Fruit fly (Drosophila melanogaster): ENCODE measurements around the gene Cpr78Cc.
A peak's percentile ranks its signal among the peaks of the same experiment; 100 is the strongest.

Gene Cpr78Cc

dm6 chr3L:21301737-21302487, 1.5 kb downstream of the Cpr78Cc start:
- no peak for TF ChIP-seq cyc (GFP tag; optimal IDR thresholded peaks at IDR 0.05)
- TF ChIP-seq CG6808 (GFP tag; optimal IDR thresholded peaks at IDR 0.05) = peak; percentile 15
- TF ChIP-seq Lpt (GFP tag; optimal IDR thresholded peaks at IDR 0.05) = no peak
- peak; percentile 31 for TF ChIP-seq CG3919 (GFP tag; optimal IDR thresholded peaks at IDR 0.05)
- no peak for TF ChIP-seq CG11294 (GFP tag; IDR thresholded peaks at IDR 0.05)
- TF ChIP-seq Gug (GFP tag; IDR thresholded peaks at IDR 0.05) = no peak
- peak; percentile 85 for TF ChIP-seq Blimp-1 (GFP tag; optimal IDR thresholded peaks at IDR 0.05)
- no peak for TF ChIP-seq CG16779 (tag; optimal IDR thresholded peaks at IDR 0.05)
- peak; percentile 86 for TF ChIP-seq Eip78C (GFP tag)
- no peak for TF ChIP-seq salr (GFP tag; optimal IDR thresholded peaks at IDR 0.05)
- TF ChIP-seq Ets21C (GFP tag; optimal IDR thresholded peaks at IDR 0.05) = no peak
- no peak for TF ChIP-seq dac (GFP tag; optimal IDR thresholded peaks at IDR 0.05)
- TF ChIP-seq Hr38 (GFP tag; optimal IDR thresholded peaks at IDR 0.05) = no peak
- TF ChIP-seq svp (GFP tag) = no peak
- TF ChIP-seq fd59A (GFP tag; optimal IDR thresholded peaks at IDR 0.05) = no peak
- TF ChIP-seq topi (GFP tag; optimal IDR thresholded peaks at IDR 0.05) = no peak
- TF ChIP-seq acj6 (GFP tag; optimal IDR thresholded peaks at IDR 0.05) = no peak
- TF ChIP-seq Hr39 (GFP tag; optimal IDR thresholded peaks at IDR 0.05) = no peak
- no peak for TF ChIP-seq Sox102F (GFP tag; optimal IDR thresholded peaks at IDR 0.05)
- no peak for TF ChIP-seq CG15336 (GFP tag; IDR thresholded peaks at IDR 0.05)
- TF ChIP-seq CG10631 (GFP tag; optimal IDR thresholded peaks at IDR 0.05) = no peak
- peak; percentile 4 for TF ChIP-seq CG6792 (GFP tag; optimal IDR thresholded peaks at IDR 0.05)
- TF ChIP-seq Smox (GFP tag; optimal IDR thresholded peaks at IDR 0.05) = no peak
- peak; percentile 3 for TF ChIP-seq CG10669 (GFP tag; optimal IDR thresholded peaks at IDR 0.05)
- peak; percentile 18 for TF ChIP-seq dsx (GFP tag; optimal IDR thresholded peaks at IDR 0.05; ENCODE audit: poor library complexity, severe bottlenecking)
- no peak for TF ChIP-seq vri (GFP tag; optimal IDR thresholded peaks at IDR 0.05)
- TF ChIP-seq CG8632 (GFP tag; optimal IDR thresholded peaks at IDR 0.05) = peak; percentile 18
- peak; percentile 38 for TF ChIP-seq Ets96B (tag; optimal IDR thresholded peaks at IDR 0.05)
- TF ChIP-seq pdm3 (GFP tag; optimal IDR thresholded peaks at IDR 0.05) = peak; percentile 18
- no peak for TF ChIP-seq Eip75B (GFP tag; optimal IDR thresholded peaks at IDR 0.05)
- TF ChIP-seq CG3032 (tag; optimal IDR thresholded peaks at IDR 0.05) = peak; percentile 45
- TF ChIP-seq eg (GFP tag; IDR thresholded peaks at IDR 0.05) = no peak
- no peak for TF ChIP-seq OdsH (GFP tag; optimal IDR thresholded peaks at IDR 0.05)
- TF ChIP-seq CG7368 (GFP tag; optimal IDR thresholded peaks at IDR 0.05) = no peak
- TF ChIP-seq CG6854 (GFP tag; optimal IDR thresholded peaks at IDR 0.05) = no peak
- TF ChIP-seq lz (GFP tag; optimal IDR thresholded peaks at IDR 0.05) = no peak
- TF ChIP-seq CG11902 (GFP tag; optimal IDR thresholded peaks at IDR 0.05) = no peak
- no peak for TF ChIP-seq CG34406 (GFP tag; optimal IDR thresholded peaks at IDR 0.05)
- TF ChIP-seq Eip93F (GFP tag; optimal IDR thresholded peaks at IDR 0.05) = no peak
- TF ChIP-seq ss (GFP tag; optimal IDR thresholded peaks at IDR 0.05) = no peak
- TF ChIP-seq CG8119 (GFP tag; IDR thresholded peaks at IDR 0.05) = no peak
- TF ChIP-seq fd85E (GFP tag; optimal IDR thresholded peaks at IDR 0.05) = no peak
- TF ChIP-seq Sox14 (GFP tag; optimal IDR thresholded peaks at IDR 0.05) = no peak
- TF ChIP-seq Sox15 (GFP tag; optimal IDR thresholded peaks at IDR 0.05) = no peak
- no peak for TF ChIP-seq Hr4 (GFP tag; optimal IDR thresholded peaks at IDR 0.05)
